Worm (Caenorhabditis elegans) whole organism, early embryonic: ENCODE data around the gene mspn-1.

Experiments used
- F13C5.2 ChIP-seq: sonication (generic microtip); optimal IDR thresholded peaks from 2 replicates; lab custom pipeline; 2017; ENCODE audit warnings: mild to moderate bottlenecking, missing genetic modification characterization, inconsistent platforms, missing compliant biosample characterization
- aly-1 ChIP-seq: sonication (generic microtip); optimal IDR thresholded peaks from 2 replicates; lab custom pipeline; 2016; ENCODE audit warnings: missing genetic modification characterization, missing compliant biosample characterization
- ama-1 ChIP-seq: fragments of 150-350 bp; optimal IDR thresholded peaks from 2 replicates; lab custom pipeline; 2014
- flt-1 ChIP-seq: fragments of 200-800 bp; sonication (Bioruptor generic); IDR thresholded peaks from 2 replicates; pipeline ENCODE4 v1.3.6; 2022; ENCODE audit warnings: missing genetic modification characterization, missing compliant biosample characterization

DNA sequence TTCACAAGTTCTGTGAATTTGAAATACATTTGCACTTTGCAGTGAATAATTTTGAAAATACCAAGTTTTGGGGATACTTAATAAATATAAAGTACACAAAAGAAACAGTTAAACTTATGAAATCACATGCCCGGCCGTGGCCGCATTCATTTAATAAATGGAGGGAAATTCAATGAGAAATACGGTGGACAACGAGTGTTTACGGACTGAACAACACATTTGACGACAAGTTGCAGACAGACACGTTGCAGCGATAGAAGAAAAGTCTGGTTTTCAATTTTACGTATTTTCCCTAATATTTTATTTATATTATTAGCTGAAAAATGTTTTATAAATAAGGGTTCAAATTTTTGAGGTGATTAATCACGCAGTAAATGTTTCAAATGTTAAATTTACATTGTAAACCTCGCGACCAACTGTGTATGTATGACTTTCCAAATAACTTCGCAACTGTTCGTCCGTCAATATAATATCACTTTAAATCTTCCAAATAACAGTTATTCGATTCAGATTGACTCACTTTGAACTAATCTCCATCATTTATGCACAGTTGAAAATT lies 26.2 kb upstream of the mspn-1 start, which contains the start of gene copg-1:
- no peak for TF ChIP-seq aly-1
- TF ChIP-seq ama-1 = no peak
- TF ChIP-seq F13C5.2 = no peak
- no peak for TF ChIP-seq flt-1
